Worm (Caenorhabditis elegans): ENCODE measurements around the gene K11H3.3.

DNA sequence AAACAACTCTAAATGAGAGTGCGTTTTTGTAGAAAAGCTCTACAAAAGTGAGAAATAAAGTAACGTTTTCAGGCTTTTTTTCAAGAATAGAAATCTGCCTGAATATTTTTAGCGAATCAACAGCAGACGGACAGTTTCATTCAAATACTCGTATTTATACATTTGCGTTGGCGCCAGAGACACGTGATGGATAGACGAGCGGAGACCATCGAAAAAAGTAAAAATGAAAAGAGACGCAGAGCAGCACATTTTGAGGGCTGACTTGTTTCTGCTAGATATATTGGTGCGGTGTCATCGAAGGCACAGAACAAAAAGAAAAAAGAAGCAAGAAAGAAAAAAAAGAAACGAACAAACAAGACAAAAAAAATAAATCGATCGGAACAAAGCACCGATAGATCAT, 25.6 kb upstream of the K11H3.3 start:
- no peak for TF ChIP-seq nhr-77 (tag; optimal IDR thresholded peaks at IDR 0.05)
- TF ChIP-seq lin-13 (GFP tag; optimal IDR thresholded peaks at IDR 0.05), result peak; percentile 18
- no peak for TF ChIP-seq nhr-23 (tag; optimal IDR thresholded peaks at IDR 0.05)
- no peak for TF ChIP-seq nhr-237 (tag; optimal IDR thresholded peaks at IDR 0.05)
- TF ChIP-seq lin-11 (tag; optimal IDR thresholded peaks at IDR 0.05), result no peak
- no peak for TF ChIP-seq blmp-1 (tag; optimal IDR thresholded peaks at IDR 0.05; ENCODE audit: insufficient read depth)
- no peak for TF ChIP-seq unc-62 (GFP tag; optimal IDR thresholded peaks at IDR 0.05)
- TF ChIP-seq mdl-1 (tag; optimal IDR thresholded peaks at IDR 0.05), result peak in 1 of 2 experiments; percentile 46
